Worm (Caenorhabditis elegans): ENCODE data around the gene clec-170.

The clec-170 gene

ce11 chrIV:1255632-1256031 is 11.0 kb upstream of the clec-170 start, which contains the start of gene clec-167:
clec-167 (minus strand) TSS chrIV:1255732.
- TF ChIP-seq ztf-4 (tag; optimal IDR thresholded peaks at IDR 0.05) = no peak
- TF ChIP-seq blmp-1 (tag; optimal IDR thresholded peaks at IDR 0.05; ENCODE audit: insufficient read depth) = no peak
- no peak for TF ChIP-seq sma-3 (GFP tag; optimal IDR thresholded peaks at IDR 0.05)
- no peak for TF ChIP-seq unc-55 (GFP tag; optimal IDR thresholded peaks at IDR 0.05)

DNA sequence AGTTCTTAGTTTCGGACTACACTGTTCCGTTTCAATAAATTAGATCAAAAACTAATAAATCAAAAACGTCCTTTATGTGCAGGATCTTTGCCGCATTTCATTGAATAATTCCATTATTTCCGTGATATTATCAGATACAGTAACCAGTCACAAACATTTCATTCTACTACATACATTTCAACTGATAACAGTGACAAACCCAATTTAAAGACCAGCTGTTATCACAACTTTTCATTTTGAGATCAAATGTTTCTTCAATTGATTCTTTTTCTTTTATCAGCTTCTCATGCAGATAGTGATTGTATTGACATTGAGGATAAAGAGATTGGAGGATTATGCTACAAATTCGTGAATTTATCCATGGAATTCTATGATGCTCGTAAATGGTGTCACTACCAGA is 9.9 kb upstream of the clec-170 start, which contains the start of gene clec-168:
Gene clec-168 (plus strand): TSS at position 247 of the 400 bp plus-strand sequence.
- no peak for TF ChIP-seq zag-1 (tag; optimal IDR thresholded peaks at IDR 0.05)
- no peak for TF ChIP-seq blmp-1 (tag; optimal IDR thresholded peaks at IDR 0.05; ENCODE audit: insufficient read depth)
- TF ChIP-seq fos-1 (tag; optimal IDR thresholded peaks at IDR 0.05) = peak; percentile 67

DNA sequence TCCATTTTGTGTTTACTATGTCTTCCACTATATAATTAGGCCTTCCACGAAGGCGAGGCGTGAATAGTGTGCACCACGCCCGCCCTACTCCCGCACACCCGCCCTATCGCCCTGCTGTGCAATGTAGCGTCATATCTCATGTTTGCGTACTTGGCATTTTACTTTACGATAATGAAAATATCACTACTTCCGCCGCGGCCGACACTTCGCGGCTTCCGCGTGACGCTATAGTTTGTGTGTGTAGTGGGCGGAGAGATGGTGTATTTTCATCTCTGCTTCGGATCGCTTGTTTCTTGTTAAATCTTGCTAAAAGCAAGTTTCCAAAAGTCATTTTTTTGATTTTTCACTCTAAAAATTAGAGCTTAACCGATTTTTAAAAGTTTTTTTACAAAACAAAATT is 6.2 kb upstream of the clec-170 start:
- TF ChIP-seq ceh-82 (tag; optimal IDR thresholded peaks at IDR 0.05) = no peak
- TF ChIP-seq snpc-4 (tag; optimal IDR thresholded peaks at IDR 0.05) = peak; percentile 42

ce11 chrIV:1261024-1261423 is 5.6 kb upstream of the clec-170 start, which contains the start of gene clec-169:
clec-169 (plus strand) TSS chrIV:1261324.
- TF ChIP-seq lsy-2 (tag; optimal IDR thresholded peaks at IDR 0.05) = no peak
- no peak for TF ChIP-seq nhr-11 (tag; optimal IDR thresholded peaks at IDR 0.05)
- TF ChIP-seq sma-3 (GFP tag; optimal IDR thresholded peaks at IDR 0.05) = no peak
- no peak for TF ChIP-seq peb-1 (tag; optimal IDR thresholded peaks at IDR 0.05)
- TF ChIP-seq nhr-10 (tag; optimal IDR thresholded peaks at IDR 0.05) = no peak
- TF ChIP-seq unc-39 (tag; optimal IDR thresholded peaks at IDR 0.05) = no peak
- TF ChIP-seq alr-1 (tag; optimal IDR thresholded peaks at IDR 0.05) = no peak
- TF ChIP-seq snpc-4 (tag; optimal IDR thresholded peaks at IDR 0.05) = no peak
- TF ChIP-seq elt-3 (tag; optimal IDR thresholded peaks at IDR 0.05) = no peak
- TF ChIP-seq mbf-1 (tag; optimal IDR thresholded peaks at IDR 0.05) = no peak
- TF ChIP-seq sma-9 (GFP tag; optimal IDR thresholded peaks at IDR 0.05) = no peak
- TF ChIP-seq sma-9 (tag; optimal IDR thresholded peaks at IDR 0.05) = no peak

DNA sequence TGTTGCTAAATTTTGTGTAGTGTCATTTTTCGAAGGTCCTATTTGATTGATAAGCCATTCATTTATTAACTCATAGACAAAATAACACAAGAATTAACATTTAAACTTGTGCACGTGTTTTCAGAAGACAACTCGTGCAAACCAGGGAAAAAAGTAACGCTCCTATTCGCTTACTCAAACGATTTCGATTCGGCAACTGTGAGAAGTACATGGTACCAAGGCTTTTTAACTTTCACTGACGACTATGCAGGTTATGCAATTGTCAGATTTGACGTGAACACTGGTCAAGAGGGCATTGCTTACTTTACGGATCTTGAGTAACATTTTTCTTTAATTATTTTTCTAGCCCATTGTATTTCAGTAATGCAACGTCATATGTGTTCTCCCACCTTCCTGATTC is 4.7 kb upstream of the clec-170 start:
- TF ChIP-seq sma-9 (GFP tag; optimal IDR thresholded peaks at IDR 0.05) (no peak), sma-9 (tag; optimal IDR thresholded peaks at IDR 0.05) (no peak), lin-13 (GFP tag; optimal IDR thresholded peaks at IDR 0.05) (no peak)

- TF ChIP-seq ztf-1 (GFP tag; conservative IDR thresholded peaks at IDR 0.05) (no peak), mdl-1 (tag; optimal IDR thresholded peaks at IDR 0.05) (no peak), egl-27 (tag; optimal IDR thresholded peaks at IDR 0.05) (no peak), R02D3.7 (tag; optimal IDR thresholded peaks at IDR 0.05) (no peak), nhr-12 (tag; optimal IDR thresholded peaks at IDR 0.05) (no peak), sem-4 (tag; optimal IDR thresholded peaks at IDR 0.05) (no peak), unc-62 (GFP tag; optimal IDR thresholded peaks at IDR 0.05) (no peak), mbf-1 (tag; optimal IDR thresholded peaks at IDR 0.05) (no peak), dmd-4 (tag; optimal IDR thresholded peaks at IDR 0.05) (no peak), lin-39 (tag; optimal IDR thresholded peaks at IDR 0.05) (no peak), elt-1 (tag; optimal IDR thresholded peaks at IDR 0.05) (no peak), nhr-21 (tag; optimal IDR thresholded peaks at IDR 0.05) (no peak), C34F6.9 (tag; optimal IDR thresholded peaks at IDR 0.05) (no peak)
Observed at ce11 chrIV:1264928-1265327, 1.7 kb upstream of the clec-170 start, which contains the start of gene F38A1.13. F38A1.13 (plus strand) TSS chrIV:1265228.

ce11 chrIV:1266138-1266537 is 528 bp upstream of the clec-170 start:
- peak; percentile 26 for TF ChIP-seq crh-2 (tag; optimal IDR thresholded peaks at IDR 0.05)
- peak; percentile 35 for TF ChIP-seq gmeb-1 (tag; optimal IDR thresholded peaks at IDR 0.05)
- TF ChIP-seq ZK546.5 (tag; optimal IDR thresholded peaks at IDR 0.05) = no peak
- peak; percentile 27 for TF ChIP-seq sma-9 (GFP tag; optimal IDR thresholded peaks at IDR 0.05)
- no peak for TF ChIP-seq sma-9 (tag; optimal IDR thresholded peaks at IDR 0.05)
- TF ChIP-seq fos-1 (tag; optimal IDR thresholded peaks at IDR 0.05) = peak; percentile 98
